Worm (Caenorhabditis elegans): ENCODE measurements around the gene cdk-4.

cdk-4 gene

DNA sequence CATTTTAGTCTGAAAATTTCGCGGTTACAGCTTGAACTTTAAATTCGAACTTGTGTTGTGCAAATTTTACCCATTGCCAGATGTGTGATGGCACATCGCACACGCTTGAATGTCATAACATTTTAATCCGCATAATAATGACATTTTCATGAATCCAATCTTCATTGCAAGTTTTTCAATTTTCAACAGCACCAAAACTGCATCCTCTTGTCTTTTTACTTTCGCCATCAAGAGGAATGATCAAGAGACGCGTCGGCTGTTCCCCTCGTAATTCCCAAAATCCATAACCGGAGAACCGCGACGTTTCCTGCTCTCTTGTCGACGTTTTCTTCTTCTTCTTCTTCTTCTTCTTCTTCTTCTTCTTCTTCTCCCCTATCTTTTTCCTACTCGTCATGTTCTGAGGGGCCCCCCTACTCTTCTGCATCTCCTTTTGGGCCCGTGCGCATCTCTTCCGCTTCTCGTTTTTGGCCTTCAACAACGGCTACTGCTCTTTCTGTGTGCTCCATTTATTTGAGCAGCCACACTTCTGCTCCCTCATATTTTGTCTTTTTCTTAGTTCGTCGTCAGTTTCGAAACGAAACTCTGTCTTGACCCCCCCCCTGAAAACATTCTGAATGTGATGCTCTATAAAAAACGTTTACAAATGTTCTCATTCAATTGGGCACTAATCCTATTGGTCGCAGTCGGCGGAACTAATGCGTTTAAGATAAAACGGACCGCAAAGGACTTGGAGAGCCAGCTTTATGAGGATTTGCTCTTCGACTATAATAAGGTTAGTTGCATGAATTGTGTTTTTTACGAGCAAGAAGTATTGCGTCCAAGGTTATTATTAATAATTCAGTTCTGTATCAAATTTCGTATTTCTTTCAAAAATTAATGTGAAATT, 14.0 kb upstream of the cdk-4 start, which contains the start of gene acr-12:
Gene acr-12, plus strand, starts transcription at position 430 of the 886 bp plus-strand sequence.
- TF ChIP-seq daf-8 (GFP tag; IDR thresholded peaks at IDR 0.05) (no peak), ama-1 (optimal IDR thresholded peaks at IDR 0.05) (no peak), lin-39 (tag; optimal IDR thresholded peaks at IDR 0.05) (no peak), daf-12 (tag; optimal IDR thresholded peaks at IDR 0.05) (no peak), ceh-28 (tag; optimal IDR thresholded peaks at IDR 0.05) (no peak), lin-1 (GFP tag; IDR thresholded peaks at IDR 0.05) (no peak), unc-62 (GFP tag; optimal IDR thresholded peaks at IDR 0.05 in 1 of 2) (peak in 1 of 2 experiments; percentile 93), unc-62 (tag; optimal IDR thresholded peaks at IDR 0.05) (no peak), ces-1 (GFP tag; optimal IDR thresholded peaks at IDR 0.05) (peak; percentile 74), R02D3.7 (tag; optimal IDR thresholded peaks at IDR 0.05) (no peak), nhr-41 (GFP tag; IDR thresholded peaks at IDR 0.05) (no peak), daf-19 (GFP tag; conservative IDR thresholded peaks at IDR 0.05) (no peak), duxl-1 (tag; optimal IDR thresholded peaks at IDR 0.05; ENCODE audit: poor library complexity) (no peak), fkh-10 (GFP tag; optimal IDR thresholded peaks at IDR 0.05) (peak; percentile 19), F10B5.3 (tag; optimal IDR thresholded peaks at IDR 0.05) (no peak), ztf-7 (tag; optimal IDR thresholded peaks at IDR 0.05) (no peak), zag-1 (tag; optimal IDR thresholded peaks at IDR 0.05) (no peak), rbr-2 (tag; optimal IDR thresholded peaks at IDR 0.05) (no peak), snpc-1.2 (GFP tag; IDR thresholded peaks at IDR 0.05) (no peak), mdt-29 (GFP tag; IDR thresholded peaks at IDR 0.05) (no peak), aha-1 (tag) (peak; percentile 76), nhr-77 (tag; optimal IDR thresholded peaks at IDR 0.05) (no peak), egl-43 (GFP tag; IDR thresholded peaks at IDR 0.05) (0 out of 2 replicates have a peak, but pooled peaks have one; percentile 38), set-16 (GFP tag; IDR thresholded peaks at IDR 0.05) (peak; percentile 57), lim-7 (GFP tag; IDR thresholded peaks at IDR 0.05) (no peak)

ce11 chrX:13530015-13530778, 11.5 kb upstream of the cdk-4 start:
- TF ChIP-seq daf-16 (GFP tag; optimal IDR thresholded peaks at IDR 0.05): no peak
- no peak for TF ChIP-seq daf-16 (tag; optimal IDR thresholded peaks at IDR 0.05)
- peak in 1 of 2 experiments; percentile 92 for TF ChIP-seq unc-62 (GFP tag; optimal IDR thresholded peaks at IDR 0.05 in 1 of 2)
- TF ChIP-seq unc-62 (tag; optimal IDR thresholded peaks at IDR 0.05): no peak

- TF ChIP-seq cey-2 (tag; optimal IDR thresholded peaks at IDR 0.05; ENCODE audit: borderline replicate concordance, insufficient read depth) (no peak), nhr-42 (GFP tag; IDR thresholded peaks at IDR 0.05) (peak; percentile 25; the same call in 1 of the 2 replicates), hlh-30 (tag; optimal IDR thresholded peaks at IDR 0.05; ENCODE audit: insufficient read depth) (peak; percentile 75), aha-1 (tag) (no peak), mxl-2 (GFP tag; conservative IDR thresholded peaks at IDR 0.05) (no peak), lin-13 (GFP tag; optimal IDR thresholded peaks at IDR 0.05) (no peak), nhr-77 (tag; optimal IDR thresholded peaks at IDR 0.05) (peak; percentile 95), T26A8.4 (GFP tag; IDR thresholded peaks at IDR 0.05) (peak; percentile 46; the same call in 1 of the 2 replicates), jun-1 (tag; optimal IDR thresholded peaks at IDR 0.05) (peak; percentile 48), dmd-8 (GFP tag; IDR thresholded peaks at IDR 0.05) (no peak), dpl-1 (GFP tag; optimal IDR thresholded peaks at IDR 0.05) (peak; percentile 48), nhr-28 (tag; optimal IDR thresholded peaks at IDR 0.05) (peak; percentile 91), unc-39 (tag; optimal IDR thresholded peaks at IDR 0.05) (no peak), daf-12 (tag; optimal IDR thresholded peaks at IDR 0.05) (no peak), ztf-7 (tag; optimal IDR thresholded peaks at IDR 0.05) (no peak), F37D6.2 (tag; optimal IDR thresholded peaks at IDR 0.05) (no peak), dmd-6 (GFP tag; IDR thresholded peaks at IDR 0.05) (peak; percentile 97), lin-15B (tag; optimal IDR thresholded peaks at IDR 0.05) (no peak), T20F7.1 (GFP tag; optimal IDR thresholded peaks at IDR 0.05) (peak; percentile 40), R02D3.7 (tag; optimal IDR thresholded peaks at IDR 0.05) (no peak), tag-97 (GFP tag; IDR thresholded peaks at IDR 0.05) (no peak), zip-11 (GFP tag; IDR thresholded peaks at IDR 0.05) (no peak), gei-8 (GFP tag; optimal IDR thresholded peaks at IDR 0.05) (peak; percentile 29), mdl-1 (tag; optimal IDR thresholded peaks at IDR 0.05) (peak; percentile 12 to 77)
Measured at ce11 chrX:13528630-13529138, 10.0 kb upstream of the cdk-4 start, which contains the start of gene F18H3.4. TSS of gene F18H3.4 (plus strand) at chrX:13529088.

All from whole organism, L4 larva.